Worm (Caenorhabditis elegans): ENCODE data around the gene pir-2.

DNA sequence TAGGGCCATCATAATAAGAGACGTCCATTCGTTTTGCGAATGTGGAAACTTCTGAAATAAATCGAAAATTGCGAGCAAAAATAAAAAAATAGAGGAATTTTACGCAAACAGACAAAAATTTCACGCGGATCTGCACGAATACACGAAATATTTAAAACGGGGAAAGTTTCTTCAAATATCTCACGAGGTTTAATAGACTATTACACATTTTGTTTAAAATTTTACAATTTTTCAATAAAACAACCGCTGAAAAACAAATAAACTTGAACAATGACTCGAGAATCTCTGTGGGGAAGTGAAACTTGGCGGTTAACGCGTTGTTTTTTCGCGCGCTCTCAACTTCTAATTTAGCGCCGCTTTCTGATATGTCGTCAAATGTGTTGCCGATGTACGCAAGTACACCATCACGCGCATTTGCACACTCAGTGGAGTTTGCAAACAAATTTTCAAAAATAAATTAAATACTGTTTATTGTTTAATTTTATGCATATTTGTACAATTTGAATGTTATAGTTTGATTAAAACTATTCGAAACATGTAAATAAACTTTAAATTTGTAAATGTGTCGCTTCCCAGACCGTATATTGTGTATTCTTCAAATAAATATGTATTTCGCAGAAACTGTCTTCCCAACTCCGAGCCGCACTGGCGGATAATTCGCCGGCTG is 50.2 kb downstream of the pir-2 start, which contains the start of the genes gpr-2 and rgr-1:
- no peak for TF ChIP-seq ZK546.5 (tag; optimal IDR thresholded peaks at IDR 0.05)
- no peak for TF ChIP-seq snpc-4 (tag; optimal IDR thresholded peaks at IDR 0.05)
- no peak for TF ChIP-seq hmg-1.1 (GFP tag; IDR thresholded peaks at IDR 0.05)
- peak; percentile 43 for TF ChIP-seq hlh-30 (tag; optimal IDR thresholded peaks at IDR 0.05; ENCODE audit: insufficient read depth)
- TF ChIP-seq unc-62 (GFP tag; optimal IDR thresholded peaks at IDR 0.05 in 1 of 2): peak in 1 of 2 experiments; percentile 85
- TF ChIP-seq unc-62 (tag; optimal IDR thresholded peaks at IDR 0.05): no peak
- TF ChIP-seq egl-27 (tag; optimal IDR thresholded peaks at IDR 0.05): no peak
- TF ChIP-seq nhr-11 (tag; optimal IDR thresholded peaks at IDR 0.05): no peak
- TF ChIP-seq ama-1 (optimal IDR thresholded peaks at IDR 0.05): no peak
- no peak for TF ChIP-seq Y5F2A.4 (GFP tag; optimal IDR thresholded peaks at IDR 0.05)
- no peak for TF ChIP-seq ceh-44 (GFP tag; IDR thresholded peaks at IDR 0.05)
- no peak for TF ChIP-seq arid-1 (GFP tag; conservative IDR thresholded peaks at IDR 0.05)
